Worm (Caenorhabditis elegans): ENCODE data around the gene tag-164.

DNA sequence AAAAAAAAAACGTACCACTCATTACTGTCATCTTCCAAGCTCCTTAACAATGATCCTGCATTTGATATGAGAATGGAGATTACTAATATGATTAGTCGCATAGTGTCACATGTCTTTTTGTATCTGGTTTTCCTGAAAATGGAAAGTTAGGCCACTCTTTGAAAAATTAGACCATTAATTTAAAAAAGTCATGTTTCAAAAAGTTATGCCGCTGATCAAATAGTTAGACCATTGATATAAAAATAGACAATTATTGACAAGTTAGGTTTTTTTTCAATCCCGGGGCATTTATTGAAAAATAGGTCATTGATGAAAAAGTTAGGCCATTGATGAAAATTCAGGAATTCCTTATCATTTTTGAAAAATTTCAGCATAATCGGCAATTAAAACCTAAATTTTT, 24.7 kb downstream of the tag-164 start, which contains the start of gene acc-4:
- TF ChIP-seq ets-7 (tag; optimal IDR thresholded peaks at IDR 0.05) (no peak), hnd-1 (tag; optimal IDR thresholded peaks at IDR 0.05) (no peak), hmbx-1 (tag; optimal IDR thresholded peaks at IDR 0.05) (no peak), flt-1 (GFP tag; IDR thresholded peaks at IDR 0.05) (no peak), B0310.2 (tag; optimal IDR thresholded peaks at IDR 0.05) (no peak)

Data from whole organism, early embryonic.